Worm (Caenorhabditis elegans): ENCODE data around the gene srz-15.

- no peak for TF ChIP-seq Y22D7AL.16 (tag; optimal IDR thresholded peaks at IDR 0.05)
- no peak for TF ChIP-seq ceh-34 (tag; optimal IDR thresholded peaks at IDR 0.05)
- TF ChIP-seq nfya-1 (tag; optimal IDR thresholded peaks at IDR 0.05): no peak
- TF ChIP-seq ceh-22 (tag; optimal IDR thresholded peaks at IDR 0.05): no peak
- TF ChIP-seq nhr-232 (tag; optimal IDR thresholded peaks at IDR 0.05): no peak
- no peak for TF ChIP-seq fkh-10 (GFP tag; optimal IDR thresholded peaks at IDR 0.05)
- no peak for TF ChIP-seq hlh-30 (tag; optimal IDR thresholded peaks at IDR 0.05; ENCODE audit: insufficient read depth)
- TF ChIP-seq ceh-30 (tag; optimal IDR thresholded peaks at IDR 0.05): no peak
Observed at ce11 chrIV:12906529-12906928, 9.1 kb upstream of the srz-15 start, which contains the start of gene K08D8.3.
